Worm (Caenorhabditis elegans): ENCODE results near the gene hpa-1.
A peak's percentile ranks its signal among the peaks of the same experiment; 100 is the strongest.

The hpa-1 gene

ce11 chrIV:16233028-16233427 lies at the start of gene hpa-1, which contains the start of gene irld-39:
TSS of gene hpa-1 (minus strand) at chrIV:16233128.
TSS of gene irld-39 (plus strand) at chrIV:16233148.
- TF ChIP-seq sem-4 (tag; optimal IDR thresholded peaks at IDR 0.05) (no peak), ceh-16 (tag; optimal IDR thresholded peaks at IDR 0.05) (no peak), C34F6.9 (tag; optimal IDR thresholded peaks at IDR 0.05) (no peak), nhr-23 (tag; optimal IDR thresholded peaks at IDR 0.05) (no peak), unc-55 (GFP tag; optimal IDR thresholded peaks at IDR 0.05) (no peak)

ce11 chrIV:16280614-16281013 lies 47.7 kb upstream of the hpa-1 start, which contains the start of gene clec-191:
TSS of gene clec-191 (minus strand) at chrIV:16280714.
- no peak for TF ChIP-seq unc-62 (GFP tag; optimal IDR thresholded peaks at IDR 0.05)
- TF ChIP-seq lin-13 (GFP tag; optimal IDR thresholded peaks at IDR 0.05): no peak
- TF ChIP-seq ceh-82 (tag; optimal IDR thresholded peaks at IDR 0.05): no peak
- TF ChIP-seq nhr-10 (tag; optimal IDR thresholded peaks at IDR 0.05): no peak
- TF ChIP-seq mab-5 (tag; optimal IDR thresholded peaks at IDR 0.05): no peak
- no peak for TF ChIP-seq mbf-1 (tag; optimal IDR thresholded peaks at IDR 0.05)
- TF ChIP-seq crh-2 (tag; optimal IDR thresholded peaks at IDR 0.05): no peak
- TF ChIP-seq peb-1 (tag; optimal IDR thresholded peaks at IDR 0.05): no peak

- TF ChIP-seq ztf-1 (GFP tag; conservative IDR thresholded peaks at IDR 0.05) (no peak), peb-1 (tag; optimal IDR thresholded peaks at IDR 0.05) (no peak), ZK546.5 (tag; optimal IDR thresholded peaks at IDR 0.05) (no peak), dmd-4 (tag; optimal IDR thresholded peaks at IDR 0.05) (no peak), snpc-4 (tag; optimal IDR thresholded peaks at IDR 0.05) (no peak), ceh-16 (tag; optimal IDR thresholded peaks at IDR 0.05) (no peak), nhr-23 (tag; optimal IDR thresholded peaks at IDR 0.05) (no peak), unc-39 (tag; optimal IDR thresholded peaks at IDR 0.05) (no peak), nhr-77 (tag; optimal IDR thresholded peaks at IDR 0.05) (no peak)
Measured at ce11 chrIV:16277902-16278301, 45.0 kb upstream of the hpa-1 start, which contains the start of gene ccch-2. TSS of gene ccch-2 (plus strand) at chrIV:16278202.

ce11 chrIV:16277291-16277690 lies 44.4 kb upstream of the hpa-1 start, which contains the start of gene F38C2.7:
TSS of gene F38C2.7 (minus strand) at chrIV:16277391.
- no peak for TF ChIP-seq gmeb-1 (tag; optimal IDR thresholded peaks at IDR 0.05)
- no peak for TF ChIP-seq nhr-12 (tag; optimal IDR thresholded peaks at IDR 0.05)
- no peak for TF ChIP-seq nhr-21 (tag; optimal IDR thresholded peaks at IDR 0.05)

ce11 chrIV:16270955-16271354 lies 38.0 kb upstream of the hpa-1 start, which contains the start of gene F38C2.4:
TSS of gene F38C2.4 (plus strand) at chrIV:16271255.
- TF ChIP-seq lin-39 (tag; optimal IDR thresholded peaks at IDR 0.05) (no peak), ztf-4 (tag; optimal IDR thresholded peaks at IDR 0.05) (no peak), ZK546.5 (tag; optimal IDR thresholded peaks at IDR 0.05) (no peak), ama-1 (optimal IDR thresholded peaks at IDR 0.05) (no peak), nhr-237 (tag; optimal IDR thresholded peaks at IDR 0.05) (no peak), unc-62 (GFP tag; optimal IDR thresholded peaks at IDR 0.05) (no peak), F13H6.1 (tag; optimal IDR thresholded peaks at IDR 0.05) (no peak), gmeb-1 (tag; optimal IDR thresholded peaks at IDR 0.05) (no peak), peb-1 (tag; optimal IDR thresholded peaks at IDR 0.05) (no peak), ceh-82 (tag; optimal IDR thresholded peaks at IDR 0.05) (no peak), elt-3 (tag; optimal IDR thresholded peaks at IDR 0.05) (no peak), egl-27 (tag; optimal IDR thresholded peaks at IDR 0.05) (no peak), nhr-21 (tag; optimal IDR thresholded peaks at IDR 0.05) (no peak), snpc-4 (tag; optimal IDR thresholded peaks at IDR 0.05) (no peak), aly-2 (tag; optimal IDR thresholded peaks at IDR 0.05) (no peak), ztf-1 (GFP tag; conservative IDR thresholded peaks at IDR 0.05) (no peak), nhr-25 (tag; optimal IDR thresholded peaks at IDR 0.05) (no peak)

- no peak for TF ChIP-seq ztf-4 (tag; optimal IDR thresholded peaks at IDR 0.05)
- peak; percentile 6 for TF ChIP-seq unc-55 (GFP tag; optimal IDR thresholded peaks at IDR 0.05)
Measured at ce11 chrIV:16257330-16257729, 24.4 kb upstream of the hpa-1 start, which contains the start of gene hlh-31. TSS of gene hlh-31 (plus strand) at chrIV:16257630.

- TF ChIP-seq peb-1 (tag; optimal IDR thresholded peaks at IDR 0.05): no peak
- no peak for TF ChIP-seq gmeb-1 (tag; optimal IDR thresholded peaks at IDR 0.05)
- no peak for TF ChIP-seq mab-5 (tag; optimal IDR thresholded peaks at IDR 0.05)
Measured at ce11 chrIV:16254464-16254863, 21.5 kb upstream of the hpa-1 start, which contains the start of gene hlh-17. TSS of gene hlh-17 (plus strand) at chrIV:16254764.

Data from whole organism, L2 larva.